Worm (Caenorhabditis elegans) whole organism, mixed stage, embryonic: Measurements from ENCODE around the gene nape-2.

ENCODE experiments used
- cnd-1 ChIP-seq: fragments of 200-800 bp; sonication (Bioruptor generic); optimal IDR thresholded peaks from 2 replicates; lab custom pipeline; 2018; ENCODE audit warnings: mild to moderate bottlenecking, missing genetic modification characterization, missing compliant biosample characterization
- flh-1 ChIP-seq: fragments of 200-800 bp; sonication (Bioruptor generic); optimal IDR thresholded peaks from 2 replicates; lab custom pipeline; 2018; ENCODE audit warnings: mild to moderate bottlenecking, missing genetic modification characterization, moderate library complexity, missing compliant biosample characterization
- mep-1 ChIP-seq: fragments of 150-350 bp; optimal IDR thresholded peaks from 2 replicates; lab custom pipeline; 2017; ENCODE audit warnings: missing biosample characterization, missing genetic modification reagents, missing genetic modification characterization, inconsistent platforms
- nhr-237 ChIP-seq: fragments of 150-350 bp; optimal IDR thresholded peaks from 2 replicates; lab custom pipeline; 2014; ENCODE audit warnings: missing biosample characterization, missing genetic modification characterization
- nhr-28 ChIP-seq: fragments of 150-350 bp; optimal IDR thresholded peaks from 2 replicates; lab custom pipeline; 2014; ENCODE audit warnings: missing biosample characterization, missing genetic modification characterization
- pha-4 ChIP-seq: fragments of 150-350 bp; optimal IDR thresholded peaks from 2 replicates; lab custom pipeline; 2018; ENCODE audit warnings: missing biosample characterization, missing genetic modification reagents, missing genetic modification characterization
- sptf-1 ChIP-seq: sonication (generic microtip); optimal IDR thresholded peaks from 2 replicates; lab custom pipeline; 2017; ENCODE audit warnings: mild to moderate bottlenecking, missing genetic modification characterization, moderate library complexity, missing compliant biosample characterization
- unc-120 ChIP-seq: sonication (generic microtip); optimal IDR thresholded peaks from 2 replicates; lab custom pipeline; 2017; ENCODE audit warnings: missing genetic modification characterization, missing compliant biosample characterization; ENCODE audit not compliant: poor library complexity, severe bottlenecking
- unc-39 ChIP-seq: fragments of 150-350 bp; optimal IDR thresholded peaks from 2 replicates; lab custom pipeline; 2014; ENCODE audit warnings: missing biosample characterization, missing genetic modification characterization
- unc-62 ChIP-seq: fragments of 150-350 bp; optimal IDR thresholded peaks from 2 replicates; lab custom pipeline; 2014; ENCODE audit warnings: missing biosample characterization, missing genetic modification reagents, missing genetic modification characterization
- zip-8 ChIP-seq: fragments of 150-350 bp; optimal IDR thresholded peaks from 2 replicates; lab custom pipeline; 2014; ENCODE audit warnings: missing biosample characterization, missing genetic modification characterization
- ztf-11 ChIP-seq: fragments of 150-350 bp; optimal IDR thresholded peaks from 2 replicates; lab custom pipeline; 2014; ENCODE audit warnings: missing biosample characterization, missing genetic modification characterization

ce11 chrIV:3781539-3781938, 42.8 kb upstream of the nape-2 start:
- TF ChIP-seq nhr-28 (tag; lab: Kevin White, UChicago) = no peak
- no peak for TF ChIP-seq nhr-237
- TF ChIP-seq cnd-1 (tag; lab: Kevin White, UChicago) = no peak
- TF ChIP-seq unc-62 = peak; percentile 58
- no peak for TF ChIP-seq mep-1 (tag; lab: Kevin White, UChicago)
- TF ChIP-seq unc-39 (tag; lab: Kevin White, UChicago) = no peak
- TF ChIP-seq pha-4 (tag; lab: Kevin White, UChicago) = no peak
- no peak for TF ChIP-seq flh-1 (GFP tag; lab: Kevin White, UChicago)
- no peak for TF ChIP-seq ztf-11 (tag; lab: Kevin White, UChicago)
- no peak for TF ChIP-seq unc-120
- TF ChIP-seq sptf-1 (tag; lab: Kevin White, UChicago) = no peak
- TF ChIP-seq zip-8 (tag; lab: Kevin White, UChicago) = no peak
